Worm (Caenorhabditis elegans) whole organism, early embryonic: ENCODE data around the gene Y50D4B.6.

Experiments used
- ceh-36 ChIP-seq: sonication (generic microtip); optimal IDR thresholded peaks from 2 replicates; lab custom pipeline; 2016; ENCODE audit warnings: missing genetic modification characterization, inconsistent platforms, missing compliant biosample characterization
- tra-4 ChIP-seq: sonication (generic microtip); optimal IDR thresholded peaks from 2 replicates; lab custom pipeline; 2017; ENCODE audit warnings: missing genetic modification characterization, missing compliant biosample characterization

DNA sequence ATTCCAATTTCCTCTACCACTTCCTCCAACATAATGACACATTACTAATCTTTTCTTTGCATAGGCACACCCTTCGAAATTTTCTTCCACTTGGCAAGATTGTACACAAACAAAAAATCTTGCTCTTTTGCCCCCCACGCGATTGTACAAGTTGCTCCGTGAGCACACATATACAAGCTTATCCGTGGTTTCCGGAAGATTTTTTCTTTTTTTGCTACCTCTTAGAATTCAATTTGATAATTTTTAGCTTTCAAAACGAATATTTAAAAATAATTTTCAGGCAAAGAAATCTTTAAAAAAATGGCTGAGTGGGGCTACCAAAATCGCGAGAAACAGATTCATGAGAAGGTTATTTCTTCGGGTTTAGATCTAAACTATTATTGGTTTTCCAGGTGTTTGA lies 28.5 kb downstream of the Y50D4B.6 start, which contains the start of gene Y50D4B.1:
- TF ChIP-seq ceh-36 (tag; lab: Kevin White, UChicago), result no peak
- no peak for TF ChIP-seq tra-4 (tag; lab: Kevin White, UChicago)
